Fruit fly (Drosophila melanogaster) whole organism, embryonic: ENCODE results near the gene CG10803.

Source experiments
- Antp ChIP-seq: fragments of 200-800 bp; sonication (Bioruptor generic); optimal IDR thresholded peaks from 3 replicates; lab custom pipeline; 2016; ENCODE audit warnings: missing biosample characterization, missing genetic modification characterization
- Atf6 ChIP-seq: fragments of 200-800 bp; sonication (Bioruptor generic); IDR thresholded peaks from 2 replicates; pipeline ENCODE4 v1.3.6; 2022; ENCODE audit warnings: missing biosample characterization, missing genetic modification characterization
- CG10979 ChIP-seq: fragments of 200-800 bp; sonication (Bioruptor generic); optimal IDR thresholded peaks from 2 replicates; lab custom pipeline; 2018; ENCODE audit warnings: missing biosample characterization, mild to moderate bottlenecking, missing genetic modification characterization, moderate library complexity
- CG11085 ChIP-seq: fragments of 200-800 bp; sonication (Bioruptor generic); IDR thresholded peaks from 2 replicates; pipeline ENCODE4 v1.3.6; 2022; ENCODE audit warnings: missing biosample characterization, missing genetic modification characterization
- CG11695 ChIP-seq: fragments of 200-800 bp; sonication (Bioruptor generic); IDR thresholded peaks from 3 replicates; pipeline ENCODE4 v1.3.6; 2022; ENCODE audit warnings: missing biosample characterization, missing genetic modification characterization
- CG11696 ChIP-seq: fragments of 200-800 bp; sonication (Bioruptor generic); IDR thresholded peaks from 2 replicates; pipeline ENCODE4 v1.3.6; 2022; ENCODE audit warnings: missing biosample characterization, missing genetic modification characterization
- CG14014 ChIP-seq: fragments of 200-800 bp; sonication (Bioruptor generic); IDR thresholded peaks from 2 replicates; pipeline ENCODE4 v1.3.6; 2022; ENCODE audit warnings: missing biosample characterization, missing genetic modification characterization
- CG15514 ChIP-seq: fragments of 200-800 bp; sonication (Bioruptor generic); optimal IDR thresholded peaks from 3 replicates; lab custom pipeline; 2017; ENCODE audit warnings: missing biosample characterization, missing genetic modification characterization, mild to moderate bottlenecking, moderate library complexity, missing genetic modification reagents
- CG2712 ChIP-seq: fragments of 200-800 bp; optimal IDR thresholded peaks from 3 replicates; lab custom pipeline; 2019; ENCODE audit warnings: missing biosample characterization, mild to moderate bottlenecking, missing genetic modification characterization, moderate library complexity
- CG3407 ChIP-seq: fragments of 200-800 bp; sonication (Bioruptor generic); optimal IDR thresholded peaks from 2 replicates; lab custom pipeline; 2018; ENCODE audit warnings: missing biosample characterization, mild to moderate bottlenecking, missing genetic modification characterization
- CG4617 ChIP-seq: fragments of 200-800 bp; sonication (Bioruptor generic); optimal IDR thresholded peaks from 3 replicates; lab custom pipeline; 2016; ENCODE audit warnings: missing biosample characterization, missing genetic modification characterization, borderline replicate concordance
- CG5245 ChIP-seq: fragments of 200-800 bp; sonication (Bioruptor generic); optimal IDR thresholded peaks from 3 replicates; lab custom pipeline; 2016; ENCODE audit warnings: missing biosample characterization, missing genetic modification characterization
- CG6689 ChIP-seq: fragments of 200-800 bp; sonication (Bioruptor generic); IDR thresholded peaks from 2 replicates; pipeline ENCODE4 v1.3.6; 2022; ENCODE audit warnings: missing biosample characterization, missing genetic modification characterization
- CG7839 ChIP-seq: fragments of 200-800 bp; sonication (Bioruptor generic); optimal IDR thresholded peaks from 3 replicates; lab custom pipeline; 2018; ENCODE audit warnings: missing biosample characterization, mild to moderate bottlenecking, missing genetic modification characterization, moderate library complexity
- CG8281 ChIP-seq: fragments of 200-800 bp; sonication (Bioruptor generic); optimal IDR thresholded peaks from 2 replicates; lab custom pipeline; 2018; ENCODE audit warnings: missing biosample characterization, mild to moderate bottlenecking, missing genetic modification characterization, moderate library complexity
- CG8388 ChIP-seq: fragments of 200-800 bp; sonication (Bioruptor generic); optimal IDR thresholded peaks from 2 replicates; lab custom pipeline; 2019; ENCODE audit warnings: missing biosample characterization, mild to moderate bottlenecking, missing genetic modification characterization, moderate library complexity
- CG8765 ChIP-seq: fragments of 200-800 bp; sonication (Bioruptor generic); IDR thresholded peaks from 2 replicates; pipeline ENCODE4 v1.3.6; 2022; ENCODE audit warnings: missing biosample characterization, missing genetic modification characterization
- D ChIP-seq, 2 experiments: fragments of 200-800 bp in 1 of 2; fragments of >200 bp in 1 of 2; sonication (Bioruptor generic) in 1 of 2; optimal IDR thresholded peaks; 2 replicates in 1 of 2; 3 replicates in 1 of 2; lab custom pipeline; 2017; ENCODE audit warnings: mild to moderate bottlenecking in 1 of 2, missing biosample characterization in 1 of 2, missing genetic modification characterization in 1 of 2, missing genetic modification reagents in 1 of 2
- Deaf1 ChIP-seq: fragments of 200-800 bp; optimal IDR thresholded peaks from 3 replicates; lab custom pipeline; 2019; ENCODE audit warnings: missing biosample characterization, mild to moderate bottlenecking, missing genetic modification characterization, moderate library complexity
- Drgx ChIP-seq: fragments of 200-800 bp; sonication (Bioruptor generic); IDR thresholded peaks from 2 replicates; pipeline ENCODE4 v1.3.6; 2022; ENCODE audit warnings: missing biosample characterization, missing genetic modification characterization
- E2f1 ChIP-seq: fragments of 200-800 bp; sonication (Bioruptor generic); IDR thresholded peaks from 2 replicates; pipeline ENCODE4 v1.3.6; 2022; ENCODE audit warnings: missing biosample characterization, missing genetic modification characterization
- E2f2 ChIP-seq: fragments of 200-800 bp; sonication (Bioruptor generic); IDR thresholded peaks from 2 replicates; pipeline ENCODE4 v1.3.6; 2022; ENCODE audit warnings: missing biosample characterization, missing genetic modification characterization
- GATAe ChIP-seq: fragments of 200-800 bp; sonication (Bioruptor generic); conservative IDR thresholded peaks from 2 replicates; pipeline ENCODE4 v1.3.6; 2022; ENCODE audit warnings: missing biosample characterization, missing genetic modification characterization
- H15 ChIP-seq: fragments of 200-800 bp; sonication (Bioruptor generic); IDR thresholded peaks from 3 replicates; pipeline ENCODE4 v1.3.6; 2022; ENCODE audit warnings: missing biosample characterization, missing genetic modification characterization
- Hmr ChIP-seq: fragments of 200-800 bp; sonication (Bioruptor generic); optimal IDR thresholded peaks from 3 replicates; lab custom pipeline; 2017; ENCODE audit warnings: mild to moderate bottlenecking, missing biosample characterization, missing genetic modification reagents, missing genetic modification characterization
- Mad ChIP-seq: fragments of 200-800 bp; sonication (Bioruptor generic); optimal IDR thresholded peaks from 2 replicates; lab custom pipeline; 2016; ENCODE audit warnings: missing biosample characterization, missing genetic modification characterization
- Oli ChIP-seq: fragments of 200-800 bp; sonication (Bioruptor generic); optimal IDR thresholded peaks from 2 replicates; lab custom pipeline; 2018; ENCODE audit warnings: missing biosample characterization, mild to moderate bottlenecking, missing genetic modification characterization, moderate library complexity
- Sry-β ChIP-seq: fragments of 200-800 bp; sonication (Bioruptor generic); optimal IDR thresholded peaks from 2 replicates; lab custom pipeline; 2018; ENCODE audit warnings: missing biosample characterization, mild to moderate bottlenecking, missing genetic modification characterization, moderate library complexity
- Vsx1 ChIP-seq: fragments of 200-800 bp; sonication (Bioruptor generic); optimal IDR thresholded peaks from 2 replicates; lab custom pipeline; 2017; ENCODE audit warnings: missing biosample characterization, mild to moderate bottlenecking, missing genetic modification characterization, missing genetic modification reagents
- Xrp1 ChIP-seq: fragments of 200-800 bp; sonication (Bioruptor generic); IDR thresholded peaks from 2 replicates; pipeline ENCODE4 v1.3.6; 2022; ENCODE audit warnings: missing biosample characterization, missing genetic modification characterization
- ap ChIP-seq: fragments of 200-800 bp; sonication (Bioruptor generic); IDR thresholded peaks from 2 replicates; pipeline ENCODE4 v1.3.6; 2022; ENCODE audit warnings: missing biosample characterization, missing genetic modification characterization
- dati ChIP-seq: fragments of 200-800 bp; sonication (Bioruptor generic); IDR thresholded peaks from 2 replicates; pipeline ENCODE4 v1.3.6; 2022; ENCODE audit warnings: missing biosample characterization, missing genetic modification characterization
- esg ChIP-seq: fragments of 200-800 bp; sonication (Bioruptor generic); conservative IDR thresholded peaks from 2 replicates; pipeline ENCODE4 v1.3.6; 2022; ENCODE audit warnings: missing biosample characterization, missing genetic modification characterization
- gsb ChIP-seq: fragments of 200-800 bp; sonication (Bioruptor generic); IDR thresholded peaks from 2 replicates; pipeline ENCODE4 v1.3.6; 2022; ENCODE audit warnings: missing biosample characterization, missing genetic modification characterization
- hkb ChIP-seq, 2 experiments: fragments of 200-800 bp in 1 of 2; fragments of >200 bp in 1 of 2; sonication (Bioruptor generic) in 1 of 2; IDR thresholded peaks in 1 of 2; optimal IDR thresholded peaks in 1 of 2; 2 replicates each; pipeline versions ENCODE4 v1.3.6 to Lab custom; 2017 to 2022; ENCODE audit warnings: missing biosample characterization in 1 of 2, missing genetic modification characterization in 1 of 2
- inv ChIP-seq: fragments of 200-800 bp; sonication (Bioruptor generic); IDR thresholded peaks from 2 replicates; pipeline ENCODE4 v1.3.6; 2022; ENCODE audit warnings: missing biosample characterization, missing genetic modification characterization; ENCODE audit not compliant: partially characterized antibody
- kni ChIP-seq: fragments of 200-800 bp; sonication (Bioruptor generic); optimal IDR thresholded peaks from 3 replicates; lab custom pipeline; 2017; ENCODE audit warnings: mild to moderate bottlenecking, missing biosample characterization, missing genetic modification reagents, missing genetic modification characterization
- mirr ChIP-seq: fragments of 200-800 bp; sonication (Bioruptor generic); optimal IDR thresholded peaks from 3 replicates; lab custom pipeline; 2018; ENCODE audit warnings: missing biosample characterization, mild to moderate bottlenecking, missing genetic modification characterization
- nerfin-2 ChIP-seq: fragments of 200-800 bp; sonication (Bioruptor generic); IDR thresholded peaks from 2 replicates; pipeline ENCODE4 v1.3.6; 2022; ENCODE audit warnings: missing biosample characterization, missing genetic modification characterization; ENCODE audit not compliant: partially characterized antibody
- nom ChIP-seq: fragments of 200-800 bp; sonication (Bioruptor generic); optimal IDR thresholded peaks from 2 replicates; lab custom pipeline; 2017; ENCODE audit warnings: missing biosample characterization, missing genetic modification characterization, mild to moderate bottlenecking, moderate library complexity, missing genetic modification reagents
- otp ChIP-seq: fragments of 200-800 bp; sonication (Bioruptor generic); IDR thresholded peaks from 3 replicates; pipeline ENCODE4, ENCODE4 v1.3.6; 2022; ENCODE audit warnings: missing biosample characterization, missing genetic modification characterization
- ranshi ChIP-seq: fragments of 200-800 bp; sonication (Bioruptor generic); IDR thresholded peaks from 2 replicates; pipeline ENCODE4 v1.3.6; 2022; ENCODE audit warnings: missing biosample characterization, missing genetic modification characterization
- sd ChIP-seq: fragments of 200-800 bp; sonication (Bioruptor generic); optimal IDR thresholded peaks from 3 replicates; lab custom pipeline; 2018; ENCODE audit warnings: missing biosample characterization, mild to moderate bottlenecking, missing genetic modification characterization, moderate library complexity
- sens-2 ChIP-seq: fragments of 200-800 bp; sonication (Bioruptor generic); IDR thresholded peaks from 2 replicates; pipeline ENCODE4 v1.3.6; 2022; ENCODE audit warnings: missing biosample characterization, missing genetic modification characterization
- sob ChIP-seq: fragments of 200-800 bp; sonication (Bioruptor generic); IDR thresholded peaks from 2 replicates; pipeline ENCODE4 v1.3.6; 2022; ENCODE audit warnings: missing biosample characterization, missing genetic modification characterization
- tx ChIP-seq: fragments of 200-800 bp; sonication (Bioruptor generic); optimal IDR thresholded peaks from 2 replicates; lab custom pipeline; 2016; ENCODE audit warnings: missing biosample characterization, missing genetic modification characterization
- unc-4 ChIP-seq: fragments of 200-800 bp; sonication (Bioruptor generic); IDR thresholded peaks from 2 replicates; pipeline ENCODE4 v1.3.6; 2022; ENCODE audit warnings: missing biosample characterization, missing genetic modification characterization; ENCODE audit not compliant: partially characterized antibody

CG10803 gene

dm6 chrX:3474476-3475439 lies 10.7 kb upstream of the CG10803 start, which contains the start of gene CG12206 (continued):
- TF ChIP-seq nom (GFP tag; lab: Kevin White, UChicago) = peak; percentile 95
- peak; percentile 66 for TF ChIP-seq Drgx (GFP tag; lab: Robert Waterston, UW)
- TF ChIP-seq Atf6 = peak; percentile 64
- peak; percentile 32; the same call in 1 of the 2 replicates for TF ChIP-seq esg (GFP tag; lab: Robert Waterston, UW)
- TF ChIP-seq otp = no peak
- TF ChIP-seq E2f1 (GFP tag; lab: Robert Waterston, UW) = peak; percentile 45
- peak; percentile 77 for TF ChIP-seq CG6689 (GFP tag; lab: Robert Waterston, UW)
- TF ChIP-seq CG7839 (tag; lab: Kevin White, UChicago) = peak; percentile 79
- no peak for TF ChIP-seq D (optimal IDR thresholded peaks at IDR 0.05; lab: Kevin White, UChicago)
- peak; percentile 33 for TF ChIP-seq D (GFP tag; optimal IDR thresholded peaks at IDR 0.05; lab: Kevin White, UChicago)
- no peak for TF ChIP-seq sens-2 (GFP tag; lab: Robert Waterston, UW)
- peak; percentile 63 for TF ChIP-seq CG10979
- TF ChIP-seq GATAe = no peak
- TF ChIP-seq Xrp1 (GFP tag; lab: Robert Waterston, UW) = peak; percentile 61
- TF ChIP-seq ranshi (GFP tag; lab: Robert Waterston, UW) = peak; percentile 60; the same call in 1 of the 2 replicates
- TF ChIP-seq CG15514 = peak; percentile 17
- no peak; the same call in 1 of the 2 replicates for TF ChIP-seq gsb (GFP tag; lab: Robert Waterston, UW)
- peak; percentile 57 for TF ChIP-seq CG8388 (GFP tag; lab: Kevin White, UChicago)
- peak; percentile 2 for TF ChIP-seq CG3407
- TF ChIP-seq sd (tag; lab: Kevin White, UChicago) = peak; percentile 81
- TF ChIP-seq CG11085 (GFP tag; lab: Robert Waterston, UW) = no peak
- TF ChIP-seq Deaf1 (tag; lab: Kevin White, UChicago) = peak; percentile 26
- no peak for TF ChIP-seq ap (GFP tag; lab: Robert Waterston, UW)
- peak; percentile 57 for TF ChIP-seq Oli
- peak; percentile 61 for TF ChIP-seq Hmr
- peak; percentile 39; the same call in 1 of the 2 replicates for TF ChIP-seq sob (GFP tag; lab: Robert Waterston, UW)
- peak; percentile 68 for TF ChIP-seq CG2712 (tag; lab: Kevin White, UChicago)
- no peak for TF ChIP-seq nerfin-2 (GFP tag; lab: Robert Waterston, UW)
- no peak for TF ChIP-seq CG8765 (GFP tag; lab: Robert Waterston, UW)
- TF ChIP-seq unc-4 (GFP tag; lab: Robert Waterston, UW) = no peak
- TF ChIP-seq dati (GFP tag; lab: Robert Waterston, UW) = no peak
- TF ChIP-seq Antp (GFP tag; lab: Kevin White, UChicago) = no peak
- TF ChIP-seq CG8281 (tag; lab: Kevin White, UChicago) = peak; percentile 3
- TF ChIP-seq CG11695 (GFP tag; lab: Robert Waterston, UW) = peak; percentile 64; the same call in 2 of the 3 replicates
- peak; percentile 25; the same call in 1 of the 2 replicates for TF ChIP-seq E2f2 (GFP tag; lab: Robert Waterston, UW)
- no peak for TF ChIP-seq Sry-β (GFP tag; lab: Kevin White, UChicago)
- no peak for TF ChIP-seq tx (GFP tag; lab: Kevin White, UChicago)
- TF ChIP-seq Mad (GFP tag; lab: Kevin White, UChicago) = no peak
- no peak for TF ChIP-seq H15 (GFP tag; lab: Robert Waterston, UW)
- TF ChIP-seq Vsx1 (GFP tag; lab: Kevin White, UChicago) = peak; percentile 77
- TF ChIP-seq hkb (optimal IDR thresholded peaks at IDR 0.05; lab: Kevin White, UChicago) = no peak
- peak; percentile 61; the same call in 1 of the 2 replicates for TF ChIP-seq hkb (GFP tag; IDR thresholded peaks at IDR 0.05; lab: Robert Waterston, UW)
- no peak for TF ChIP-seq inv (GFP tag; lab: Robert Waterston, UW)
- TF ChIP-seq CG5245 = no peak
- peak; percentile 46 for TF ChIP-seq kni (GFP tag; lab: Kevin White, UChicago)
- TF ChIP-seq CG4617 (GFP tag; lab: Kevin White, UChicago) = no peak
- no peak for TF ChIP-seq mirr (GFP tag; lab: Kevin White, UChicago)
- TF ChIP-seq CG11696 (GFP tag; lab: Robert Waterston, UW) = no peak
- TF ChIP-seq CG14014 (GFP tag; lab: Robert Waterston, UW) = peak; percentile 25; the same call in 1 of the 2 replicates
